Worm (Caenorhabditis elegans): Measurements from ENCODE around the gene abu-11.

Gene abu-11

DNA sequence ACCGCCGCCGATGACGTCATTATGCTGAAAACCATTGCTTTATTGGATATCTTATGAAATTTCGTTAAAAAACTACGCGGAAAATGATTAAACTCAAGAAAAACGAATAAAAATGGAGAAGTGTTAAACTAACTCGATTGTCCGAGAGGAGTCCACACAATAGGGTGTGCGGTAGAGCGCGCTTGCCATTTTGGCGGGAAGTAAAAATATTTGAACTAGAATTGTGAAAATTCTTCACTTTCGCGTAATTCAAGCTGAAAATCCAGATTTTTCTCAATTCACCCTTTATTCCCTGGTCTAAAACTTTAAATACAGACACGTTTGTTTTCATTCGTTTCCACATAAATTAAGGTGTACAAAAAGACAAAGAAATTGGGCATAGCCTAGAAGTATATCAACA, 22.2 kb upstream of the abu-11 start, which contains the start of gene F48A11.4 (continued):
- TF ChIP-seq dpl-1 (GFP tag; optimal IDR thresholded peaks at IDR 0.05) (peak; percentile 100), Y5F2A.4 (GFP tag; optimal IDR thresholded peaks at IDR 0.05) (peak; percentile 78), lir-3 (tag; optimal IDR thresholded peaks at IDR 0.05) (peak; percentile 8), hlh-30 (tag; optimal IDR thresholded peaks at IDR 0.05; ENCODE audit: insufficient read depth) (peak; percentile 92), egl-43 (GFP tag; IDR thresholded peaks at IDR 0.05) (peak; percentile 86), D1046.2 (GFP tag; IDR thresholded peaks at IDR 0.05) (peak; percentile 77; the same call in 1 of the 2 replicates), gei-8 (GFP tag; optimal IDR thresholded peaks at IDR 0.05) (peak; percentile 26), madf-5 (GFP tag; IDR thresholded peaks at IDR 0.05) (peak; percentile 79 to 81), ztf-11 (tag; optimal IDR thresholded peaks at IDR 0.05) (no peak), ztf-7 (tag; optimal IDR thresholded peaks at IDR 0.05) (peak; percentile 89), mxl-3 (GFP tag; optimal IDR thresholded peaks at IDR 0.05) (peak; percentile 56), dmd-9 (GFP tag; IDR thresholded peaks at IDR 0.05) (peak; percentile 62), daf-12 (tag; optimal IDR thresholded peaks at IDR 0.05) (no peak), zfp-2 (tag; optimal IDR thresholded peaks at IDR 0.05) (peak; percentile 79), pqm-1 (tag; optimal IDR thresholded peaks at IDR 0.05) (peak; percentile 13), mdl-1 (tag; optimal IDR thresholded peaks at IDR 0.05) (no peak), nhr-111 (GFP tag; optimal IDR thresholded peaks at IDR 0.05) (peak; percentile 47), F49E8.2 (tag; optimal IDR thresholded peaks at IDR 0.05; ENCODE audit: borderline replicate concordance) (peak; percentile 86), lin-15B (tag; optimal IDR thresholded peaks at IDR 0.05) (peak; percentile 64), T20F7.1 (GFP tag; optimal IDR thresholded peaks at IDR 0.05) (no peak), lin-38 (GFP tag; IDR thresholded peaks at IDR 0.05) (peak; percentile 100), duxl-1 (tag; optimal IDR thresholded peaks at IDR 0.05; ENCODE audit: poor library complexity) (peak; percentile 95), hmg-1.1 (GFP tag; IDR thresholded peaks at IDR 0.05) (peak; percentile 91), nhr-25 (tag; optimal IDR thresholded peaks at IDR 0.05; ENCODE audit: borderline replicate concordance, insufficient read depth) (peak; percentile 77), vab-7 (GFP tag; IDR thresholded peaks at IDR 0.05) (peak; percentile 72), ceh-28 (tag; optimal IDR thresholded peaks at IDR 0.05) (no peak), hlh-11 (tag; optimal IDR thresholded peaks at IDR 0.05) (peak; percentile 83), unc-39 (tag; optimal IDR thresholded peaks at IDR 0.05) (no peak), snpc-1.2 (GFP tag; IDR thresholded peaks at IDR 0.05) (peak; percentile 78), fos-1 (tag; optimal IDR thresholded peaks at IDR 0.05) (peak; percentile 50), Y75B8A.6 (GFP tag; IDR thresholded peaks at IDR 0.05) (peak; percentile 93), lim-7 (GFP tag; IDR thresholded peaks at IDR 0.05) (no peak), nhr-28 (tag; optimal IDR thresholded peaks at IDR 0.05) (peak; percentile 88), skn-1 (tag; optimal IDR thresholded peaks at IDR 0.05) (no peak), mxl-2 (GFP tag; conservative IDR thresholded peaks at IDR 0.05) (peak; percentile 33; the same call in 1 of the 2 replicates), ces-1 (GFP tag; optimal IDR thresholded peaks at IDR 0.05) (no peak), unc-62 (GFP tag; optimal IDR thresholded peaks at IDR 0.05 in 1 of 2) (peak in 1 of 2 experiments; percentile 74), unc-62 (tag; optimal IDR thresholded peaks at IDR 0.05) (no peak), lin-39 (tag; optimal IDR thresholded peaks at IDR 0.05) (no peak), spr-1 (tag; optimal IDR thresholded peaks at IDR 0.05) (peak; percentile 85), cey-2 (tag; optimal IDR thresholded peaks at IDR 0.05; ENCODE audit: borderline replicate concordance, insufficient read depth) (no peak), pha-4 (GFP tag; IDR thresholded peaks at IDR 0.05) (peak; percentile 77; the same call in 1 of the 2 replicates), pha-4 (tag; optimal IDR thresholded peaks at IDR 0.05) (peak; percentile 11), jun-1 (tag; optimal IDR thresholded peaks at IDR 0.05) (peak; percentile 83), fkh-10 (GFP tag; optimal IDR thresholded peaks at IDR 0.05) (peak; percentile 90), T26A8.4 (GFP tag; IDR thresholded peaks at IDR 0.05) (peak; percentile 95), dmd-8 (GFP tag; IDR thresholded peaks at IDR 0.05) (no peak), nhr-48 (tag; optimal IDR thresholded peaks at IDR 0.05) (peak; percentile 47), lin-29 (GFP tag; IDR thresholded peaks at IDR 0.05) (peak; percentile 92), dve-1 (tag; optimal IDR thresholded peaks at IDR 0.05; ENCODE audit: insufficient read depth) (peak; percentile 95), zip-2 (tag; optimal IDR thresholded peaks at IDR 0.05) (peak; percentile 74)

All from whole organism, L4 larva.